Worm (Caenorhabditis elegans): Measurements from ENCODE around the gene R04B5.5.
A peak's percentile ranks its signal among the peaks of the same experiment; 100 is the strongest.

The R04B5.5 gene

DNA sequence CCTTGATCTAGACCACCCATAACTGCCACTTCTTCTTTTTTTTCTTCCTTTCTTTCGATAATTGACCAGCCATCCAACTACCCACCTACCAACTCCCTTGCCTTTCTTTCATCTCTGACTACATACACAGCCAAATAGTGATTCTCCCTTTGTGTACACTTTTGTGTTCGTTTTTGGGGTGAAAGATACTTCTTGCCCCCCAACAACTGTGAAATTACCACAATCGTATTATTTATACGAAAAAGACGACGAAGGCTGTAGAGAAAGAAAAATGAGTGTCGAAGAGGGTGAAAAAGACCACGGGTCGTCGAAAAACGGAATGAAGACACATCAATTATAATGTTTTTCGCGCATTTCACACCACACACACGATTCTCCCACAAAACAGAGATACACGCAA, 40.8 kb upstream of the R04B5.5 start:
- TF ChIP-seq ceh-31 (tag; optimal IDR thresholded peaks at IDR 0.05) (no peak), unc-3 (GFP tag; conservative IDR thresholded peaks at IDR 0.05) (no peak), unc-3 (tag; optimal IDR thresholded peaks at IDR 0.05) (no peak), nhr-232 (tag; optimal IDR thresholded peaks at IDR 0.05) (no peak), sdc-2 (tag; optimal IDR thresholded peaks at IDR 0.05) (no peak), hlh-15 (tag; optimal IDR thresholded peaks at IDR 0.05) (no peak), pax-1 (tag; optimal IDR thresholded peaks at IDR 0.05) (no peak), ceh-9 (tag; optimal IDR thresholded peaks at IDR 0.05) (no peak), pros-1 (tag; optimal IDR thresholded peaks at IDR 0.05) (no peak)

DNA sequence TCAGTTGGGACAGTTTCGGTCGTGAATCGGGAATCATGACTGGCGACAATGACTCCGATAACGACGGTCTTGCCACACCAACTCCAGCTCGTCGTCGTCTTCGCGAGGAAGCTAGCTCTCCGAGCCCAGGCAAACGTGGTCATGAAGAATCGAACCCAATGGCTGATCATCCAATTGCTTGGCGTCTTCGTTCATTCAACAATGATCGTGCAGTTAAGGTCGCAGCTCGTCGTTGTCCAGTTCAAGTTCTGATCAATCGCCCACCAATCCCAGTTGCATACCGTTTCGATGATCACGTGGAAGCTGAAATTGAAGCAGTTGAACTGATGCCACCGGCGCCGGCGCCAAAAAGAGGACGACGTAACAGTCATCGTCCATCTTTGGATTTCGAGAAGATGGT, 40.1 kb upstream of the R04B5.5 start:
- no peak for TF ChIP-seq sox-2 (GFP tag; IDR thresholded peaks at IDR 0.05)
- TF ChIP-seq unc-55 (GFP tag; optimal IDR thresholded peaks at IDR 0.05) = no peak
- TF ChIP-seq odd-2 (tag; optimal IDR thresholded peaks at IDR 0.05) = no peak
- no peak for TF ChIP-seq che-1 (tag; optimal IDR thresholded peaks at IDR 0.05)
- TF ChIP-seq hlh-13 (GFP tag; optimal IDR thresholded peaks at IDR 0.05) = no peak
- no peak for TF ChIP-seq ttx-3 (tag; optimal IDR thresholded peaks at IDR 0.05)
- no peak for TF ChIP-seq sox-4 (tag; optimal IDR thresholded peaks at IDR 0.05)
- TF ChIP-seq ahr-1 (tag; optimal IDR thresholded peaks at IDR 0.05) = no peak
- TF ChIP-seq ceh-24 (tag; optimal IDR thresholded peaks at IDR 0.05) = no peak
- TF ChIP-seq pha-4 (tag; optimal IDR thresholded peaks at IDR 0.05) = no peak
- no peak for TF ChIP-seq T23F11.4 (GFP tag; optimal IDR thresholded peaks at IDR 0.05)
- TF ChIP-seq ceh-2 (tag; optimal IDR thresholded peaks at IDR 0.05) = no peak
- no peak for TF ChIP-seq ceh-34 (tag; optimal IDR thresholded peaks at IDR 0.05)
- TF ChIP-seq syd-9 (tag; optimal IDR thresholded peaks at IDR 0.05) = no peak
- no peak for TF ChIP-seq nhr-11 (tag; optimal IDR thresholded peaks at IDR 0.05)
- no peak for TF ChIP-seq fkh-10 (GFP tag; optimal IDR thresholded peaks at IDR 0.05)
- no peak for TF ChIP-seq hlh-15 (tag; optimal IDR thresholded peaks at IDR 0.05)

DNA sequence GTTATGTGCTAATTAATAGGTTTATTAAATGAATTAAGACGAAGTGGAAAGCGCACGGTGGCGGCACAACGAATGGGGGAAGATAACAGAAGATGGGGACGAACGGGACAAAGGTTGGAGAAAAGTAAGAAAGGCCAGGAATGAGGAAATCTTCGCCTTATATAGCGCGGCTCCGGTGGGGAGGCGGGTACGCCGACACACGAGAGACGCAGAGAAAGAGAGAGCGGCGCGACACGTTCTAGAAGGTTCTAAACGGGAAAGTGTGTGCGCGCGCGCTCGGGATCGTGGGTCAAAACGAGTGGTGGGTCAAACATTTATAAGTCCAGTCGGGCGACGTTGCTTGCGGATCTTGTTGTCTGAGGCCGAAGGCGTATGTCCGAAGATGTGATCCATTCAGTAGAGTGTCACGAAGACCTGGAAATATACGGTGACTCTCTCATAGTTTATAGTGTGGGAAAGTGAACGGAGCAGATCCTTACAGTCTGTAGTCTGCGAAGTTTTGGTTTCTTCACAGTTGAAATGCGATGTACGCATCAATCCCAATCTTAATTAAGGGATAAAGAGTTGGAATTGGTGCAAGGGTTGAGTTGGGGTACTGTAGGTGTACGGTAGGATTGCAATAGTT, 38.0 kb upstream of the R04B5.5 start:
- TF ChIP-seq ceh-45 (GFP tag; IDR thresholded peaks at IDR 0.05) = 0 out of 2 replicates have a peak, but pooled peaks have one; percentile 33

DNA sequence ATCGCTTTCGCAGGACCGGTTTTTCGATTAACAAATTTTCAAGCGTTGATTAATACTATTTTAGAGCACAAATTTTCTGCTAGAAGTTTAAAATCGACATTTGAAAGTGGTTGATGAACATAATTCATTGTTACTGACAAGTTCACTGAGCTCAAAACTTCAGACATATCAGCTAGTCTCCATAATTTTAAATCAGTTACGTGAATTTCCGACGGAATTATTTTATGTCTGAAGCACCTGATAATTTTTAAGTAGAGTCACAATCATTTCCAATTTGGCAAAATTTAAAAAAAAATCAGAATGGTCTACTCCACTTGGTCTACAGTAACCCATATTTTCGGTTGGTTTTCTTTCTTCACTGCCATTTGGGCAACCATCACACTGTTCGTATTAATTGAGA, 35.4 kb upstream of the R04B5.5 start, which contains the start of gene str-118:
Gene str-118 (plus strand): TSS at position 301 of the 400 bp plus-strand sequence.
- TF ChIP-seq hlh-30 (tag; optimal IDR thresholded peaks at IDR 0.05; ENCODE audit: insufficient read depth) (no peak), ztf-16 (tag; optimal IDR thresholded peaks at IDR 0.05) (no peak), mec-3 (tag; optimal IDR thresholded peaks at IDR 0.05; ENCODE audit: borderline replicate concordance) (no peak), sox-2 (GFP tag; IDR thresholded peaks at IDR 0.05) (no peak), Y22D7AL.16 (tag; optimal IDR thresholded peaks at IDR 0.05) (no peak), unc-55 (GFP tag; optimal IDR thresholded peaks at IDR 0.05) (no peak), sdc-2 (tag; optimal IDR thresholded peaks at IDR 0.05) (no peak)

DNA sequence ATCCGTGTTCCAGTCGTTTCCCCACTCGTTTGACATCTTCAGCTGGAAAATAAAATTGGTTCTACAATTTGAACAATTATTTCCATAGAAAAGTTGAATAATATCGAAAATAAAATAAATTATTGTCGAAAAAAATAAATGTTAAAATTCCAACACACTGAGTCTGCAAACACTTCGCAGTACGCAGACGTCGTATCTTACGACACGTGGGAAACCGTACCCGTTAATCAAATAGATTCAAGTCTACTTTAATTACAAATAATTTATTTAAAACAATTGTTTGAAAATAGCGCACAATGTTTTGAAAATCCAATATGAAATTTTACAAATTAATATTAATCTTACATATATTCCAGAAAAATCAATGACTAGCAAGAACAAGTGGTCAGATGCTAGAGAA, 32.4 kb upstream of the R04B5.5 start, which contains the start of gene yif-1:
Gene yif-1 (minus strand): TSS at position 42 of the 400 bp plus-strand sequence.
- TF ChIP-seq ceh-30 (tag; optimal IDR thresholded peaks at IDR 0.05) (peak; percentile 36), pros-1 (tag; optimal IDR thresholded peaks at IDR 0.05) (no peak), ceh-6 (GFP tag; optimal IDR thresholded peaks at IDR 0.05) (no peak), F13H6.1 (tag; optimal IDR thresholded peaks at IDR 0.05) (no peak), unc-42 (tag; optimal IDR thresholded peaks at IDR 0.05) (peak; percentile 70)
